Fruit fly (Drosophila melanogaster) whole organism, adult: ENCODE measurements around the gene Or19a.
"Not testable (repeated sequence)": the region's sequence is repeated elsewhere in the genome, so short reads cannot be mapped to it uniquely, and the experiment has no call there.

Source experiments
- CG14711 ChIP-seq: fragments of 200-800 bp; sonication (Bioruptor generic); optimal IDR thresholded peaks from 2 replicates; lab custom pipeline; 2018; ENCODE audit warnings: missing biosample characterization, mild to moderate bottlenecking, missing genetic modification characterization, moderate library complexity
- CG5204 ChIP-seq: fragments of 200-800 bp; sonication (Bioruptor generic); optimal IDR thresholded peaks from 2 replicates; lab custom pipeline; 2016; ENCODE audit warnings: missing biosample characterization, missing genetic modification characterization
- CG7045 ChIP-seq: fragments of 200-800 bp; sonication (Bioruptor generic); optimal IDR thresholded peaks from 2 replicates; lab custom pipeline; 2017; ENCODE audit warnings: missing biosample characterization, mild to moderate bottlenecking, missing genetic modification characterization
- CG7101 ChIP-seq: fragments of 200-800 bp; sonication (Bioruptor generic); optimal IDR thresholded peaks from 2 replicates; lab custom pipeline; 2018; ENCODE audit warnings: missing biosample characterization, mild to moderate bottlenecking, missing genetic modification characterization, moderate library complexity
- Clk ChIP-seq: fragments of 200-800 bp; sonication (Bioruptor generic); optimal IDR thresholded peaks from 2 replicates; lab custom pipeline; 2017; ENCODE audit warnings: missing biosample characterization, missing genetic modification characterization
- Crg-1 ChIP-seq: fragments of 200-800 bp; sonication (Bioruptor generic); optimal IDR thresholded peaks from 2 replicates; lab custom pipeline; 2016; ENCODE audit warnings: missing biosample characterization, missing genetic modification characterization
- Hr96 ChIP-seq: fragments of 200-800 bp; sonication (Bioruptor generic); optimal IDR thresholded peaks from 2 replicates; lab custom pipeline; 2016; ENCODE audit warnings: missing biosample characterization, missing genetic modification characterization
- Mnt ChIP-seq: fragments of 200-800 bp; sonication (Bioruptor generic); optimal IDR thresholded peaks from 2 replicates; lab custom pipeline; 2016; ENCODE audit warnings: missing biosample characterization, mild to moderate bottlenecking, missing genetic modification characterization
- bab1 ChIP-seq: fragments of 200-800 bp; sonication (Bioruptor generic); optimal IDR thresholded peaks from 3 replicates; lab custom pipeline; 2019; ENCODE audit warnings: missing biosample characterization, mild to moderate bottlenecking, missing genetic modification characterization, moderate library complexity
- kay ChIP-seq: fragments of 200-800 bp; sonication (Bioruptor generic); peaks from one replicate; lab custom pipeline; 2016; ENCODE audit warnings: missing biosample characterization, missing genetic modification characterization, borderline replicate concordance
- ovo ChIP-seq: fragments of 200-800 bp; sonication (Bioruptor generic); optimal IDR thresholded peaks from 2 replicates; lab custom pipeline; 2016; ENCODE audit warnings: missing biosample characterization, missing genetic modification characterization
- tj ChIP-seq: fragments of 200-800 bp; sonication (Bioruptor generic); optimal IDR thresholded peaks from 3 replicates; lab custom pipeline; 2017; ENCODE audit warnings: missing biosample characterization, mild to moderate bottlenecking, missing genetic modification characterization, moderate library complexity

- TF ChIP-seq Hr96; CG14711 (tag; lab: Kevin White, UChicago); Clk (GFP tag; lab: Kevin White, UChicago); bab1 (GFP tag; lab: Kevin White, UChicago); CG7101 (tag; lab: Kevin White, UChicago); CG5204 (GFP tag; lab: Kevin White, UChicago); CG7045 (GFP tag; lab: Kevin White, UChicago); tj; kay (GFP tag; lab: Kevin White, UChicago); Crg-1; Mnt (GFP tag; lab: Kevin White, UChicago); ovo (GFP tag; lab: Kevin White, UChicago): not testable (repeated sequence)
Measured at dm6 chrX:20094098-20094497, 48.9 kb downstream of the Or19a start, which contains the start of gene Or19b.
